Worm (Caenorhabditis elegans) whole organism, L4/young adult: Measurements from ENCODE around the gene clec-148.

Experiments used
- W03F9.2 ChIP-seq: fragments of 150-350 bp; optimal IDR thresholded peaks from 2 replicates; lab custom pipeline; 2014; ENCODE audit warnings: missing biosample characterization, missing genetic modification characterization
- dao-5 ChIP-seq: sonication (generic microtip); optimal IDR thresholded peaks from 2 replicates; lab custom pipeline; 2016; ENCODE audit warnings: missing genotype, missing genetic modification characterization, moderate library complexity, missing compliant biosample characterization
- him-1 ChIP-seq: sonication (generic microtip); optimal IDR thresholded peaks from 2 replicates; lab custom pipeline; 2016; ENCODE audit warnings: missing genotype, missing genetic modification reagents, missing genetic modification characterization, missing compliant biosample characterization

Gene clec-148

DNA sequence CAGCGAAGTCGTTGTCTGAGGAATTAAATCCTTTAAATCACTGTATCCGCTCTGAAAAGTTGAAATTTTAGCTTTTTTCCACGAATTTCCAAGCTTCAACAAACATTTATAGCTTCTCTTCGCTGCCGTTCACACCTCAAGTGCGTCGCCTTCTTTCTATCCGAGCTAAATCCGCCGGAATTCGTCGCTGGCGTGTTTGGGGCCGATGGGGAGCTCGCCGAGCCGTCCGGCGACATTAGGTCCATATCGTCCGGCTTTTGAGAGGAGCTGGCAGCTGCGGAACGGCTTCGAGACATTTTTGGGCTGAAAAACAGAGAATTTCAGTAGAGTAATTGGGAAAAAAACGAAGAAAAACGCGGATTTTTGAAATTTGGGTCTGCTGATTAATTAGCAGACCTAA is 12.2 kb upstream of the clec-148 start, which contains the start of gene mxl-2:
Gene mxl-2 (minus strand): TSS at position 303 of the 400 bp plus-strand sequence.
- no peak for TF ChIP-seq dao-5 (tag; lab: Kevin White, UChicago)
- no peak for TF ChIP-seq him-1 (tag; lab: Kevin White, UChicago)
- TF ChIP-seq W03F9.2: no peak

DNA sequence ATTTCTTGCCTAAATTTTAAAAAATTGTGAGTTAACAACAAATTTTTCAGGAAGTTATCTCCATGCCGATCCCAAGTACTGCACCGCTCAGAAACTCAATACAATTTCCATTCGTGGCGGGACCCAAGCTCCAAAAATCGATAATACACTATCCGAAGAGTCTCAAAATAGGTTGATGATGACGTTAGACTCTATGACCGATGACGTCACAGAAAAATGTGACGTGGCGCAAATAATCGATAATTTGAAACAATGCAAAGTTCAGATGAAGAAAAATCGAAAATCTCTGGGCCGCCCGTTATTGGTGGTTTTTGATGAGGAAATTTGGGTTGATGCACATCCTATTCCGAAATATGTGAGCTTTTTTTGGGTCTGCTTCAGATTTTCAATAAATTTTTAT is 8.7 kb upstream of the clec-148 start:
- TF ChIP-seq W03F9.2 (no peak), him-1 (tag; lab: Kevin White, UChicago) (no peak), dao-5 (tag; lab: Kevin White, UChicago) (no peak)

DNA sequence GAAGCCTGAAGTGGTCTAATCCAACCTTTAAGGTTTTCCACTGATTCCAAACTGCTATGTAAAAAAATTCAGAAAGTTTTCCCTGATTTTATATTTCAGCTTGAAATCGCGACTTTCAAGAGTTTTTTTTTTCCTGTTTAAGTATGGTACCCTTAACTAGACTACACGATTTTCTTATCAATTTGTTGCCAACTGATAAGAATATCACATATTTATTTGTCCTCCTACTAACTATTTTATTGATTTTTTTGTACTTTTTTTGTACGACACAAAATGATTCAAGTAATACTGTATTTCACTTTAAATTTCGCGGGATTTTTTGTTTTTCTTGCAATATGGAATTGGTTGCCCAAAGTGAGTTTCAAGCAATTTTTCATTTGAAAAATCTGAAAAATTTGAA is 7.4 kb upstream of the clec-148 start:
- TF ChIP-seq him-1 (tag; lab: Kevin White, UChicago) (no peak), dao-5 (tag; lab: Kevin White, UChicago) (no peak), W03F9.2 (no peak)

DNA sequence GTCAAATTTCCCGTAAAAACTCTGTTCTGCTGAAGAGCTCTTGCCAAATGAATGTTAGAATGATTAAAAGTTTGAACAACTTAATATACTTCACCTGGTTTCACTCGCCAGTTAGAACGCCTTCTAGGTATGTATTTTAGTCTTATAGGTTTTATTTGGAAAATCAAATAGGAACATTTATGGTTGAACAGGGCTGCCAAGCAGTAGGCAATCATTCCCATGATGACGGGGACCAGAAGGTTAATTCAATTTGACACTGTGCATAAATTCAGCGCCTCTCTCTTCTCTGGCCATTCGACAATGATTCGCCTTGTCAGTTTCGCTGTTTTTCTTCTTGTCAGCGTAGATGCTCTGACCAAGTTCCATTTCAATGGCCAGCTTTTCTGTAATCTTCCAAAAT is 6.4 kb upstream of the clec-148 start, which contains the start of gene F40G9.15:
Gene F40G9.15 (plus strand): TSS at position 301 of the 400 bp plus-strand sequence.
- TF ChIP-seq W03F9.2 (no peak), dao-5 (tag; lab: Kevin White, UChicago) (no peak), him-1 (tag; lab: Kevin White, UChicago) (no peak)

DNA sequence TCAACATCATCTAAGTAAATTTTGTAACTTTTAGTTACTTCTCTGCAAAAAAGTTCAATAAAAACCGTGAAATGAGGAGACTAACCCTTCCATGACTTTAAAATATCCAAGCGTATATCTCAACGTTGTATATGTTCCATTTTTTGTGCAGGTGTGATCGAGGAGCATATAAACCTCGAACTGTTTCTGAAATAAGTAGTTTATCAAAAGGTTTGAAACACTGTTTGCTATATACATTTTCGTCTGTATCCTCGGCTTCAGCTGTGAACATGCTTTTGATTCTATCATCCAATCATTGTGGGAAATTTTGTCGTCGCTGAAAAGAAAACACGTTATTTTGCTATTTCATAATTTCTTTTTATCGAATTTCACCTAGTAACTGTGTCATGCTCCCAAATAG is 5.3 kb upstream of the clec-148 start, which contains the start of gene F40G9.5:
Gene F40G9.5 (plus strand): TSS at position 301 of the 400 bp plus-strand sequence.
- TF ChIP-seq W03F9.2: no peak
- TF ChIP-seq dao-5 (tag; lab: Kevin White, UChicago): no peak
- no peak for TF ChIP-seq him-1 (tag; lab: Kevin White, UChicago)

DNA sequence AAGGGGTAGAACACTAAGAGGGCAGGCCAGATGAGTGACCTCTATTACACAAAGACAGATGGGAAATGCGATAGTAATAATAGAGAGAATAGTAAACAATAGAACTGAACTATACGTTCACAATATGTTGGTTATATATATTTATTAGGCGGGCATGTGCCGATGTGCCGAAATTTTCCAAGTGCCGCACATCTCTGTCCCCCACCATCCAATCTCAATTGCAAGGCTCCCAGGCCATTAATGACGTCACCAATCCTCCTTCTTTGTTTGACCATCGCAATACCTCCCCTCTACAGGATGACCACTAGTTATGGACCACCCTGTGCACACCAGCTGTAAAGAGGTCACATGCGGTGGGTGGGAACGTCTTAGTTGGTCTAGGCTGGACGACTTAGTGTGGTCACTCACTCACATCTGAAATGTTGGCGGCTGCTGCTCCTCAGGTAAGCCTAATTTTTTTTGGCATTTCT is 3.5 kb upstream of the clec-148 start, which contains the start of gene F40G9.6:
Gene F40G9.6 (plus strand): TSS at position 420 of the 470 bp plus-strand sequence.
- no peak for TF ChIP-seq W03F9.2
- no peak for TF ChIP-seq him-1 (tag; lab: Kevin White, UChicago)
- no peak for TF ChIP-seq dao-5 (tag; lab: Kevin White, UChicago)

DNA sequence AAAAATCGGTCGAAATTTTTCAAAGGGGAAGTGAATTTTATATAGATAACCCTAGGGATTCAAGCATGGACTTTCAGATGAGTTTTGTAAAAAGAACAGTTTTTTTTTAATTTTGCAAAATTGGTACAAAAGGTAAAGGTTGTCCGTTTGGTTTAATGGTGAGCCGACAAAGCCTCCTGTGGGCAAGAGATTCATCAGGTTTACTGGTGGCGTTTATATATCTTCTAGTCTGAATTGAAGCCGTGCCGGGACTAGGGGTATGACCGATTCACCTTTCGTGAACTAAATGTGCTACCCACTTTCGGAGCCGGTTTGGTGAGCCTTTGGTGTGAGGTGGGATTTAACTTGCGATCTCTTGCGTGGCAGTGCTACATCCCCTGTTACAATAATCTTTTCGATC is 2.5 kb upstream of the clec-148 start:
- TF ChIP-seq W03F9.2 (no peak), dao-5 (tag; lab: Kevin White, UChicago) (no peak), him-1 (tag; lab: Kevin White, UChicago) (no peak)

DNA sequence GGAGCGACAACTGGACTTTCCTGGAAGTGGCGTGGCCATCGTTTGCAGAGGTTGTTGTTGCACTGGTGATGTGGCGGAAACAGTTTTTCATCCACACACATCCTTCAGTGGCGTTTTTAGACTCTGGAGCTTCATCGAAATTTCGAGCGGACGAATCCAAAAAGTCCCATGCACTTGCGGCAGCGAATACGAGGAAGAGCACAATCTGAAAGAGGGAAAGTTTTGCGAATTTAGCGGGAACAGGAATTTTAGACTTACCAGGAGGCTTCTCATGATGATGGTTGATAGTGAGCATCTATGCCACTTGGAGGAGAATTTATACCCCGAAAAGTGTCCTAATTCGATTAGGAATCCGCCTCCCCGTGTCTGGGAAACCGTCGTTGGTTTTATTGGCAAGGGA is 2.1 kb upstream of the clec-148 start, which contains the start of gene F40G9.14:
Gene F40G9.14 (minus strand): TSS at position 101 of the 400 bp plus-strand sequence.
- TF ChIP-seq W03F9.2 (no peak), him-1 (tag; lab: Kevin White, UChicago) (no peak), dao-5 (tag; lab: Kevin White, UChicago) (no peak)

DNA sequence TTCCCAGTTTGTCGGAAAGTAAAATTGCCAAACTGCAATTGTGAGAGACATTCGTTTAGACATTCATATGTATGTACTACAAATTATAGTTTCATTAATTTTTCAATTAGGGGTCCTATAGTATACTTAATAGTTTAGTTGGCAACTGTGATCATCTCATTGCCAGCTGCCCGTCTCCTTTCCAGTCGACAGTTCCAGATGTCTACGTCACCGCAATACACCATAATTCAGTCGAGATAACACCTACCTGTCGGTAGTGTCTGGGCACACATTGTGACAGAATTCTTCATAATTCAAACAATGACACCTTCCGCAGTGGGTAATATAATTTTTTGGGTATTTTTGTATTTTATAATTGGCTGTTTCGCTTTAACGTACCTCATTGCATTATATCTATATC is 2.1 kb downstream of the clec-148 start, which contains the start of gene F40G9.19:
Gene F40G9.19 (plus strand): TSS at position 301 of the 400 bp plus-strand sequence.
- TF ChIP-seq dao-5 (tag; lab: Kevin White, UChicago) (no peak), him-1 (tag; lab: Kevin White, UChicago) (no peak), W03F9.2 (no peak)

DNA sequence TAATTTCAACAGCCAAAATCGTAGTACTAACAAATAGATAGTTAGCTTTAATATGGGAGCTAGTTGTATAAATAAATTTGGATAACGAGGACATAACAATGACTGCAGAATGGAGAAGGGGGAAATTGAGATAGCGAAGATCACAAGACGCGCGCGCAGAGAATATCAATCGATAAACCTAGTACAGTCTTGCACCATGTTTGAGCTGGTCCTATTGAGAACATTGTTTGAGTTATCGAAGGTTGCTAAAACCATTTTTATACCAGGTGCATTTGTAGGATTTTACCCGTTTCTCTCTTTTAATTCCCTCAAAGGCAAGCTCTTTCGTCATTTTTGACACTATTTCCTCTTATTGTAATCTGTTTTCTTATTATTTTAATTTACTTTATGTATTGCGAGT is 4.0 kb downstream of the clec-148 start, which contains the start of the genes F40G9.9 and F40G9.12:
Gene F40G9.9 (minus strand): TSS at position 101 of the 400 bp plus-strand sequence.
Gene F40G9.12 (plus strand): TSS at position 231 of the 400 bp plus-strand sequence.
- TF ChIP-seq dao-5 (tag; lab: Kevin White, UChicago) (no peak), W03F9.2 (no peak)

DNA sequence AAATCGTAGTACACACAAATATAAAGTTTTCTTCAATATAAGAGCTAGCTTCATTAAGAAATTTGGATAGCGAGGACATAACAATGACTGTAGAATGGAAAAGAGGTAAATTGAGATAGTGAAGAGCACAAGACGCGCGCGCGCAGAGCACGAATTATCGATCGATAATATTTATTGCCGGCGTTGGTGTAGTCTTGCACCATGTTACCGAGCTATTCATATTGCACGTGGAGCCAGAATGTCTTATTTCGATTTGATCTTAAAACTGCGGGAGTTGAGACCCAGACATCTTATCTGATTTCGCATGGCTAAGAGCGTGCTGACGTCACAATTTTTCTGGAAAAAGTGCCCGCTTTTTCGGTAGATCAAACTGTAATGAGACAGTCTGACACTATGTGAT is 6.2 kb downstream of the clec-148 start, which contains the start of gene F40G9.18:
Gene F40G9.18 (minus strand): TSS at position 101 of the 400 bp plus-strand sequence.
- TF ChIP-seq W03F9.2: no peak
- no peak for TF ChIP-seq him-1 (tag; lab: Kevin White, UChicago)
- no peak for TF ChIP-seq dao-5 (tag; lab: Kevin White, UChicago)

DNA sequence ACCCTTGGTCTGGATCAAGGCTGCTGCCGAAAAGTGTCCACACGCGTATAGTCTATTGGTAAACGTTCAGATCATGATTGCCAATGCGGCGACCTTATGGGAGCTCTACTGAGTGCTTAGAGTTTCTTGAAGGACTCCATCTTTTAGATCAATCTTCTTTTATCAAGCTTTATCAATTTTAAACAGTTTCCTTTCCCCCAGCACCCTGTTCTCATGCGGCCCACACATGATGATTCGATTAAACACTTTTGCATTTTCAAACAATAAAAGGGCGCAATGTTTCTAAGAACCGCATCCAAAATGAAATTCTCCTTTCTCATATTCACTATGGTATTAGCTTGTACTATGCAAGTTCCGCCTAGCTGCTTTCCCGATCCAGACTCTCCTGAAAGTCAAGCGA is 10.2 kb downstream of the clec-148 start, which contains the start of gene F40G9.7:
Gene F40G9.7 (plus strand): TSS at position 301 of the 400 bp plus-strand sequence.
- TF ChIP-seq him-1 (tag; lab: Kevin White, UChicago): no peak
- TF ChIP-seq dao-5 (tag; lab: Kevin White, UChicago): no peak
- TF ChIP-seq W03F9.2: no peak

DNA sequence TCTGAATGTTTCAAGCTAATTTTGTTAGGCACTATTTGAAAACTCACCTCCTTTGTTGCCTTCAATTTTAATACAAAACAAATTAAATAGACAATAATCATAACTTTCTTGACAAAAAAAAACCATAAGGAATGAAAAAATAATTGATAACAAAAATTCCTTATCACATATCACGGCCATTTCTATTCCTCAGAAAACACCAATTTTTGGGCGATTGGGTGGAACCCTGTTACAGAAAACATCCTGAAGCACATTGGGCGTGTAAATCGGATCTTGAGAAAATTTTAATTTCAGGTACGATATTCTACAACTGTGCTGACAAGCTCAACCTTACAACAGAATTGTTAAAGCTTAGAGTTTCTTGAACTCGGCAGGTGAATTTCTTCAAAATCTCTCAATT is 10.9 kb downstream of the clec-148 start, which contains the start of gene F40G9.8:
Gene F40G9.8 (minus strand): TSS at position 101 of the 400 bp plus-strand sequence.
- TF ChIP-seq him-1 (tag; lab: Kevin White, UChicago) (no peak), dao-5 (tag; lab: Kevin White, UChicago) (no peak), W03F9.2 (no peak)

DNA sequence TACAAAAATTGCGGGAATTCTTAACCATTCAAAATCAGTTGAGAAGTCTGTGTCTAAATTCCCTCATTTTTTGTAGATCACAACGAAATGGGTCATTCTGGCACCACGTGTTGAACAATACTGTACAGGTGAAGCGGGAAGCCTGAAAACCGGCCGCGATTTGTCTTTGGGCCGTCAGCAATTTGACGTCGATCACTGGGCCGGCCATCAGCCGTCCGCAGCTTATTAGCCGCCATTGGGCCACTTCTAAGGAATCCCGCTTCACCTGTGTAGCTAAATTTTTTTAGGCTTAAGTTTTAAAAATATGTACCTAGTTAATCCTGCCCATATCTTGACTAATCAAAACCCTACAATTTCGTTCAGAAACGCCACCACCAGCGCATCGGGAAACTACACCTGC is 16.0 kb downstream of the clec-148 start:
- no peak for TF ChIP-seq him-1 (tag; lab: Kevin White, UChicago)
- TF ChIP-seq dao-5 (tag; lab: Kevin White, UChicago): no peak
- no peak for TF ChIP-seq W03F9.2
